Fruit fly (Drosophila melanogaster) whole organism, prepupa: ENCODE data around the gene Ulp1.

ENCODE experiments used
- Blimp-1 ChIP-seq: fragments of 200-800 bp; sonication (Bioruptor generic); optimal IDR thresholded peaks from 3 replicates; lab custom pipeline; 2017; ENCODE audit warnings: missing biosample characterization, missing genetic modification characterization, mild to moderate bottlenecking, moderate library complexity, missing genetic modification reagents
- CG10631 ChIP-seq: fragments of 200-800 bp; sonication (Bioruptor generic); optimal IDR thresholded peaks from 2 replicates; lab custom pipeline; 2016; ENCODE audit warnings: missing biosample characterization, missing genetic modification characterization
- CG10669 ChIP-seq: fragments of 200-800 bp; sonication (Bioruptor generic); optimal IDR thresholded peaks from 3 replicates; lab custom pipeline; 2018; ENCODE audit warnings: missing biosample characterization, mild to moderate bottlenecking, missing genetic modification characterization, moderate library complexity
- CG11294 ChIP-seq: fragments of 200-800 bp; sonication (Bioruptor generic); IDR thresholded peaks from 2 replicates; pipeline ENCODE4 v1.3.6; 2022; ENCODE audit warnings: missing biosample characterization, missing genetic modification characterization
- CG11762 ChIP-seq: fragments of 200-800 bp; sonication (Bioruptor generic); optimal IDR thresholded peaks from 3 replicates; lab custom pipeline; 2016; ENCODE audit warnings: missing biosample characterization, missing genetic modification characterization; ENCODE audit not compliant: insufficient read depth
- CG11902 ChIP-seq: fragments of 200-800 bp; sonication (Bioruptor generic); optimal IDR thresholded peaks from 3 replicates; lab custom pipeline; 2016; ENCODE audit warnings: missing biosample characterization, missing genetic modification characterization
- CG15336 ChIP-seq: fragments of 200-800 bp; sonication (Bioruptor generic); IDR thresholded peaks from 2 replicates; pipeline ENCODE4 v1.3.6; 2022; ENCODE audit warnings: missing biosample characterization, missing genetic modification characterization
- CG1621 ChIP-seq: fragments of 200-800 bp; sonication (Bioruptor generic); optimal IDR thresholded peaks from 3 replicates; lab custom pipeline; 2018; ENCODE audit warnings: missing biosample characterization, mild to moderate bottlenecking, missing genetic modification characterization
- CG16779 ChIP-seq: fragments of 200-800 bp; sonication (Bioruptor generic); optimal IDR thresholded peaks from 3 replicates; lab custom pipeline; 2017; ENCODE audit warnings: missing biosample characterization, mild to moderate bottlenecking, missing genetic modification characterization
- CG3032 ChIP-seq: fragments of 200-800 bp; optimal IDR thresholded peaks from 2 replicates; lab custom pipeline; 2019; ENCODE audit warnings: missing biosample characterization, mild to moderate bottlenecking, missing genetic modification characterization, moderate library complexity
- CG32006 ChIP-seq: fragments of 200-800 bp; sonication (Bioruptor generic); optimal IDR thresholded peaks from 3 replicates; lab custom pipeline; 2017; ENCODE audit warnings: missing biosample characterization, mild to moderate bottlenecking, missing genetic modification characterization
- CG34406 ChIP-seq: fragments of 200-800 bp; sonication (Bioruptor generic); optimal IDR thresholded peaks from 3 replicates; lab custom pipeline; 2016; ENCODE audit warnings: missing biosample characterization, missing genetic modification characterization
- CG3919 ChIP-seq: fragments of 200-800 bp; sonication (Bioruptor generic); optimal IDR thresholded peaks from 3 replicates; lab custom pipeline; 2016; ENCODE audit warnings: missing biosample characterization, missing genetic modification characterization
- CG6163 ChIP-seq: fragments of 200-800 bp; sonication (Bioruptor generic); IDR thresholded peaks from 3 replicates; pipeline ENCODE4 v1.3.6; 2022; ENCODE audit warnings: missing biosample characterization, missing genetic modification characterization
- CG6792 ChIP-seq: fragments of 200-800 bp; sonication (Bioruptor generic); optimal IDR thresholded peaks from 3 replicates; lab custom pipeline; 2016; ENCODE audit warnings: missing biosample characterization, missing genetic modification characterization
- CG6808 ChIP-seq: fragments of 200-800 bp; sonication (Bioruptor generic); optimal IDR thresholded peaks from 3 replicates; lab custom pipeline; 2017; ENCODE audit warnings: missing biosample characterization, missing genetic modification characterization, mild to moderate bottlenecking, moderate library complexity, missing genetic modification reagents
- CG6854 ChIP-seq: fragments of 200-800 bp; sonication (Bioruptor generic); optimal IDR thresholded peaks from 2 replicates; lab custom pipeline; 2017; ENCODE audit warnings: missing biosample characterization, mild to moderate bottlenecking, missing genetic modification characterization
- CG7368 ChIP-seq: fragments of 200-800 bp; sonication (Bioruptor generic); optimal IDR thresholded peaks from 3 replicates; lab custom pipeline; 2016; ENCODE audit warnings: missing biosample characterization, missing genetic modification characterization
- CG8119 ChIP-seq: fragments of 200-800 bp; sonication (Bioruptor generic); IDR thresholded peaks from 3 replicates; pipeline ENCODE4 v1.3.6; 2022; ENCODE audit warnings: missing biosample characterization, missing genetic modification characterization
- CG8632 ChIP-seq: fragments of 200-800 bp; sonication (Bioruptor generic); optimal IDR thresholded peaks from 3 replicates; lab custom pipeline; 2016; ENCODE audit warnings: missing biosample characterization, missing genetic modification characterization
- Eip75B ChIP-seq: fragments of 200-800 bp; sonication (Bioruptor generic); optimal IDR thresholded peaks from 3 replicates; lab custom pipeline; 2016; ENCODE audit warnings: missing biosample characterization, missing genetic modification characterization
- Eip78C ChIP-seq: fragments of 200-800 bp; sonication (Bioruptor generic); peaks from one replicate; lab custom pipeline; 2016; ENCODE audit warnings: missing biosample characterization, missing genetic modification characterization
- Eip93F ChIP-seq: fragments of 200-800 bp; sonication (Bioruptor generic); optimal IDR thresholded peaks from 2 replicates; lab custom pipeline; 2016; ENCODE audit warnings: missing biosample characterization, mild to moderate bottlenecking, missing genetic modification characterization
- Ets21C ChIP-seq: fragments of 200-800 bp; sonication (Bioruptor generic); optimal IDR thresholded peaks from 3 replicates; lab custom pipeline; 2016; ENCODE audit warnings: missing biosample characterization, missing genetic modification characterization
- Hr39 ChIP-seq: fragments of 200-800 bp; sonication (Bioruptor generic); optimal IDR thresholded peaks from 2 replicates; lab custom pipeline; 2016; ENCODE audit warnings: missing biosample characterization, missing genetic modification characterization
- Lpt ChIP-seq: fragments of 200-800 bp; sonication (Bioruptor generic); optimal IDR thresholded peaks from 3 replicates; lab custom pipeline; 2016; ENCODE audit warnings: missing biosample characterization, missing genetic modification characterization
- OdsH ChIP-seq: fragments of 200-800 bp; sonication (Bioruptor generic); optimal IDR thresholded peaks from 3 replicates; lab custom pipeline; 2016; ENCODE audit warnings: missing biosample characterization, missing genetic modification characterization
- Sox102F ChIP-seq: fragments of 200-800 bp; sonication (Bioruptor generic); optimal IDR thresholded peaks from 2 replicates; lab custom pipeline; 2016; ENCODE audit warnings: missing biosample characterization, mild to moderate bottlenecking, missing genetic modification characterization
- Sox14 ChIP-seq: fragments of 200-800 bp; sonication (Bioruptor generic); optimal IDR thresholded peaks from 3 replicates; lab custom pipeline; 2016; ENCODE audit warnings: missing biosample characterization, missing genetic modification characterization
- Sox15 ChIP-seq: fragments of 200-800 bp; sonication (Bioruptor generic); optimal IDR thresholded peaks from 3 replicates; lab custom pipeline; 2016; ENCODE audit warnings: missing biosample characterization, missing genetic modification characterization
- achi ChIP-seq: fragments of 200-800 bp; sonication (Bioruptor generic); optimal IDR thresholded peaks from 3 replicates; lab custom pipeline; 2016; ENCODE audit warnings: missing biosample characterization, missing genetic modification characterization
- acj6 ChIP-seq: fragments of 200-800 bp; sonication (Bioruptor generic); optimal IDR thresholded peaks from 3 replicates; lab custom pipeline; 2016; ENCODE audit warnings: missing biosample characterization, missing genetic modification characterization
- dac ChIP-seq: fragments of 200-800 bp; sonication (Bioruptor generic); optimal IDR thresholded peaks from 2 replicates; lab custom pipeline; 2017; ENCODE audit warnings: missing biosample characterization, mild to moderate bottlenecking, missing genetic modification characterization
- dsx ChIP-seq: fragments of 200-800 bp; optimal IDR thresholded peaks from 3 replicates; lab custom pipeline; 2019; ENCODE audit warnings: missing biosample characterization, mild to moderate bottlenecking, missing genetic modification characterization, moderate library complexity; ENCODE audit not compliant: poor library complexity, severe bottlenecking
- eg ChIP-seq: fragments of 200-800 bp; sonication (Bioruptor generic); IDR thresholded peaks from 3 replicates; pipeline ENCODE4 v1.3.6; 2022; ENCODE audit warnings: missing biosample characterization, missing genetic modification characterization
- esn ChIP-seq: fragments of 200-800 bp; sonication (Bioruptor generic); optimal IDR thresholded peaks from 2 replicates; lab custom pipeline; 2016; ENCODE audit warnings: missing biosample characterization, mild to moderate bottlenecking, missing genetic modification characterization, moderate library complexity
- fd59A ChIP-seq: fragments of 200-800 bp; sonication (Bioruptor generic); optimal IDR thresholded peaks from 2 replicates; lab custom pipeline; 2017; ENCODE audit warnings: missing biosample characterization, mild to moderate bottlenecking, missing genetic modification characterization, missing genetic modification reagents
- fd85E ChIP-seq: fragments of 200-800 bp; sonication (Bioruptor generic); optimal IDR thresholded peaks from 3 replicates; lab custom pipeline; 2016; ENCODE audit warnings: missing biosample characterization, missing genetic modification characterization
- fkh ChIP-seq: fragments of 200-800 bp; sonication (Bioruptor generic); optimal IDR thresholded peaks from 3 replicates; lab custom pipeline; 2017; ENCODE audit warnings: missing biosample characterization, mild to moderate bottlenecking, missing genetic modification characterization, moderate library complexity
- lz ChIP-seq: fragments of 200-800 bp; sonication (Bioruptor generic); optimal IDR thresholded peaks from 3 replicates; lab custom pipeline; 2016; ENCODE audit warnings: missing biosample characterization, missing genetic modification characterization
- net ChIP-seq: fragments of 200-800 bp; sonication (Bioruptor generic); optimal IDR thresholded peaks from 3 replicates; lab custom pipeline; 2016; ENCODE audit warnings: missing biosample characterization, missing genetic modification characterization
- pdm3 ChIP-seq: fragments of 200-800 bp; sonication (Bioruptor generic); optimal IDR thresholded peaks from 3 replicates; lab custom pipeline; 2016; ENCODE audit warnings: missing biosample characterization, missing genetic modification characterization
- spab ChIP-seq: fragments of 200-800 bp; sonication (Bioruptor generic); optimal IDR thresholded peaks from 2 replicates; lab custom pipeline; 2017; ENCODE audit warnings: missing biosample characterization, mild to moderate bottlenecking, missing genetic modification characterization, missing genetic modification reagents
- ss ChIP-seq, 2 experiments: fragments of 200-800 bp; sonication (Bioruptor generic); optimal IDR thresholded peaks; 2 replicates in 1 of 2; 3 replicates in 1 of 2; lab custom pipeline; 2017 to 2018; ENCODE audit warnings: mild to moderate bottlenecking in 2 of 2, missing biosample characterization in 2 of 2, missing genetic modification characterization in 2 of 2, moderate library complexity in 1 of 2
- vri ChIP-seq: fragments of 200-800 bp; sonication (Bioruptor generic); optimal IDR thresholded peaks from 3 replicates; lab custom pipeline; 2016; ENCODE audit warnings: missing biosample characterization, mild to moderate bottlenecking, missing genetic modification characterization

Ulp1 gene

DNA sequence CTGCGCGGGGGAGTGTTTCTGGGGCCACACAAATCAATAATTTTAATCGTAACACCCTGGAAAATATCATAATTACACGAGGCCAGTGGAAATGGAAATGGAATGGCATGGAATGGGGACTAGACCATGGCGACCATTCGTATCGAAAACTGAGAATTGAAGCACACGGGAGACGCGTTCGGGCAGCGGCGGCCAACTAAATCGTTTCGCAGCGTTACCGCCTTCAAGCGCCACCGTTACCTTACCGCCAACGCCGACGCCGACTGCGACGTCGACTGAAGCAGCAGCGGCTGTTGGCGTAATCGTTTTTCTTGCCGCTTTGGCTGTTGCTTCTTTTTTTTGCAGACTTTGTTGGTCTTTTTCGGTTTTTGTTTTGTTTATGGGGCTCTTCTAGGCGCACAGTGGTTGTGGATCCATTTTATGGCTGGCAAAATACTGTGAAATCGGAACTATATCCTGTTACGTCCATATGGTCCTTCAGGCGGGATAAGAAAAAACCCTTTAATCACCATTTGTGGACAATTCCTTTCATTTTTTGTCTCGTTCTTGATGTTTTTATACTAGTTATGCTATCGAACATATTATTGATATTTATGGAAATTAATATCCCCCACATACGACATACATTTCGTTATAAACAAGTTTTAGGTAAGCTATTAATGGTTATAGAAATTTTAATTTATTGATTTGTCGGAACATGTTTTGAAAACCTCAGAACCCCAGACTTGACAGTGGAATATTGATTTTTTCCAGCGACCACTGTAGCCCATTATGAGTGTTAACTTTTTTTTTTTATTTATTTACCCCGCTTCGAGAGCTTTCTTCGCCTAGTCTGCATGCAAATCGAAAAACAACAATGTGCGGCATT lies 42.6 kb downstream of the Ulp1 start (continued):
- TF ChIP-seq eg (GFP tag; lab: Robert Waterston, UW): peak; percentile 67
- peak; percentile 35; the same call in 1 of the 3 replicates for TF ChIP-seq CG8119 (GFP tag; lab: Robert Waterston, UW)
- no peak for TF ChIP-seq Eip75B (GFP tag; lab: Kevin White, UChicago)
- TF ChIP-seq achi (GFP tag; lab: Kevin White, UChicago): no peak
- no peak for TF ChIP-seq Lpt (GFP tag; lab: Kevin White, UChicago)
- TF ChIP-seq CG11762 (GFP tag; lab: Kevin White, UChicago): no peak
- TF ChIP-seq CG6792 (GFP tag; lab: Kevin White, UChicago): no peak
- peak; percentile 70 to 73 for TF ChIP-seq ss (GFP tag; optimal IDR thresholded peaks at IDR 0.05; lab: Kevin White, UChicago)
- TF ChIP-seq dac (GFP tag; lab: Kevin White, UChicago): no peak
- TF ChIP-seq Ets21C (GFP tag; lab: Kevin White, UChicago): no peak
- no peak for TF ChIP-seq CG11294 (GFP tag; lab: Robert Waterston, UW)
- peak; percentile 48 for TF ChIP-seq CG6808 (GFP tag; lab: Kevin White, UChicago)
- peak; percentile 18 for TF ChIP-seq CG10669
- TF ChIP-seq CG6854 (GFP tag; lab: Kevin White, UChicago): no peak
- no peak for TF ChIP-seq CG10631 (GFP tag; lab: Kevin White, UChicago)
- TF ChIP-seq Eip93F (GFP tag; lab: Kevin White, UChicago): no peak
- peak; percentile 12 for TF ChIP-seq lz (GFP tag; lab: Kevin White, UChicago)
- peak; percentile 5 for TF ChIP-seq pdm3 (GFP tag; lab: Kevin White, UChicago)
- TF ChIP-seq CG32006: peak; percentile 54
- no peak for TF ChIP-seq CG34406 (GFP tag; lab: Kevin White, UChicago)
- peak; percentile 49 for TF ChIP-seq dsx (GFP tag; lab: Kevin White, UChicago)
- TF ChIP-seq spab: peak; percentile 45
- no peak for TF ChIP-seq Blimp-1 (GFP tag; lab: Kevin White, UChicago)
- no peak for TF ChIP-seq CG11902 (GFP tag; lab: Kevin White, UChicago)
- TF ChIP-seq CG15336: peak; percentile 16; the same call in 1 of the 2 replicates
- TF ChIP-seq acj6: no peak

- peak; percentile 65 for TF ChIP-seq Ets21C (GFP tag; lab: Kevin White, UChicago)
- peak; percentile 22 for TF ChIP-seq net (GFP tag; lab: Kevin White, UChicago)
- TF ChIP-seq fd85E (GFP tag; lab: Kevin White, UChicago): no peak
- TF ChIP-seq Eip78C: peak; percentile 80
- TF ChIP-seq Sox15 (GFP tag; lab: Kevin White, UChicago): peak; percentile 45
- no peak for TF ChIP-seq Lpt (GFP tag; lab: Kevin White, UChicago)
- peak; percentile 27 for TF ChIP-seq CG8632
- TF ChIP-seq achi (GFP tag; lab: Kevin White, UChicago): peak; percentile 24
- peak; percentile 46 for TF ChIP-seq CG10631 (GFP tag; lab: Kevin White, UChicago)
- no peak for TF ChIP-seq dsx (GFP tag; lab: Kevin White, UChicago)
- peak; percentile 73 for TF ChIP-seq Hr39 (GFP tag; lab: Kevin White, UChicago)
- TF ChIP-seq eg (GFP tag; lab: Robert Waterston, UW): no peak
- TF ChIP-seq OdsH (GFP tag; lab: Kevin White, UChicago): peak; percentile 48
- TF ChIP-seq Sox102F (GFP tag; lab: Kevin White, UChicago): peak; percentile 68
- TF ChIP-seq CG10669: no peak
- TF ChIP-seq CG8119 (GFP tag; lab: Robert Waterston, UW): no peak
- TF ChIP-seq fkh: no peak
- TF ChIP-seq lz (GFP tag; lab: Kevin White, UChicago): peak; percentile 75
- TF ChIP-seq Sox14 (GFP tag; lab: Kevin White, UChicago): peak; percentile 49
- TF ChIP-seq CG1621 (tag; lab: Kevin White, UChicago): no peak
- peak; percentile 44 for TF ChIP-seq pdm3 (GFP tag; lab: Kevin White, UChicago)
- no peak for TF ChIP-seq CG16779 (tag; lab: Kevin White, UChicago)
- no peak for TF ChIP-seq CG3032 (tag; lab: Kevin White, UChicago)
- no peak for TF ChIP-seq CG15336
- TF ChIP-seq acj6: peak; percentile 47
- peak; percentile 58 for TF ChIP-seq vri (GFP tag; lab: Kevin White, UChicago)
- TF ChIP-seq CG6792 (GFP tag; lab: Kevin White, UChicago): peak; percentile 53
- TF ChIP-seq dac (GFP tag; lab: Kevin White, UChicago): no peak
- peak; percentile 79 for TF ChIP-seq esn (GFP tag; lab: Kevin White, UChicago)
- TF ChIP-seq CG6854 (GFP tag; lab: Kevin White, UChicago): no peak
- no peak for TF ChIP-seq CG3919 (GFP tag; lab: Kevin White, UChicago)
- no peak for TF ChIP-seq CG6163 (GFP tag; lab: Robert Waterston, UW)
- TF ChIP-seq Eip75B (GFP tag; lab: Kevin White, UChicago): peak; percentile 40
- TF ChIP-seq fd59A (GFP tag; lab: Kevin White, UChicago): no peak
- TF ChIP-seq CG34406 (GFP tag; lab: Kevin White, UChicago): peak; percentile 55
- TF ChIP-seq CG7368 (GFP tag; lab: Kevin White, UChicago): no peak
Observed at dm6 chrX:19164726-19165125, 43.3 kb downstream of the Ulp1 start.
